Fruit fly (Drosophila melanogaster) whole organism, embryonic: ENCODE data around the gene Rtc1.

Experiments
- Abd-B ChIP-seq: fragments of 200-800 bp; sonication (Bioruptor generic); optimal IDR thresholded peaks from 2 replicates; lab custom pipeline; 2018; ENCODE audit warnings: missing biosample characterization, mild to moderate bottlenecking, missing genetic modification characterization, moderate library complexity
- Atf6 ChIP-seq: fragments of 200-800 bp; sonication (Bioruptor generic); IDR thresholded peaks from 2 replicates; pipeline ENCODE4 v1.3.6; 2022; ENCODE audit warnings: missing biosample characterization, missing genetic modification characterization
- CG11085 ChIP-seq: fragments of 200-800 bp; sonication (Bioruptor generic); IDR thresholded peaks from 2 replicates; pipeline ENCODE4 v1.3.6; 2022; ENCODE audit warnings: missing biosample characterization, missing genetic modification characterization
- CG11247 ChIP-seq: fragments of 200-800 bp; sonication (Bioruptor generic); IDR thresholded peaks from 2 replicates; pipeline ENCODE4 v1.3.6; 2022; ENCODE audit warnings: missing biosample characterization, missing genetic modification characterization
- CG12071 ChIP-seq: fragments of 200-800 bp; sonication (Bioruptor generic); optimal IDR thresholded peaks from 3 replicates; lab custom pipeline; 2018; ENCODE audit warnings: missing biosample characterization, mild to moderate bottlenecking, missing genetic modification characterization
- CG12219 ChIP-seq: fragments of 200-800 bp; sonication (Bioruptor generic); optimal IDR thresholded peaks from 3 replicates; lab custom pipeline; 2018; ENCODE audit warnings: missing biosample characterization, mild to moderate bottlenecking, missing genetic modification characterization
- CG16779 ChIP-seq: fragments of 200-800 bp; sonication (Bioruptor generic); IDR thresholded peaks from 2 replicates; pipeline ENCODE4 v1.3.6; 2022; ENCODE audit warnings: missing biosample characterization, missing genetic modification characterization
- CG2875 ChIP-seq: fragments of 200-800 bp; sonication (Bioruptor generic); optimal IDR thresholded peaks from 2 replicates; lab custom pipeline; 2017; ENCODE audit warnings: missing biosample characterization, mild to moderate bottlenecking, missing genetic modification characterization, missing genetic modification reagents
- CG33557 ChIP-seq: fragments of 200-800 bp; sonication (Bioruptor generic); optimal IDR thresholded peaks from 2 replicates; lab custom pipeline; 2019; ENCODE audit warnings: missing biosample characterization, mild to moderate bottlenecking, missing genetic modification characterization, moderate library complexity
- CG3407 ChIP-seq: fragments of 200-800 bp; sonication (Bioruptor generic); optimal IDR thresholded peaks from 2 replicates; lab custom pipeline; 2018; ENCODE audit warnings: missing biosample characterization, mild to moderate bottlenecking, missing genetic modification characterization
- CG3847 ChIP-seq: fragments of 200-800 bp; sonication (Bioruptor generic); IDR thresholded peaks from 2 replicates; pipeline ENCODE4 v1.3.6; 2022; ENCODE audit warnings: missing biosample characterization, missing genetic modification characterization
- CG3995 ChIP-seq: fragments of 200-800 bp; sonication (Bioruptor generic); optimal IDR thresholded peaks from 3 replicates; lab custom pipeline; 2016; ENCODE audit warnings: missing biosample characterization, missing genetic modification characterization
- CG43689 ChIP-seq: fragments of 200-800 bp; sonication (Bioruptor generic); IDR thresholded peaks from 2 replicates; pipeline ENCODE4 v1.3.6; 2022; ENCODE audit warnings: missing biosample characterization, missing genetic modification characterization
- CG6813 ChIP-seq: fragments of 200-800 bp; sonication (Bioruptor generic); optimal IDR thresholded peaks from 2 replicates; lab custom pipeline; 2017; ENCODE audit warnings: missing biosample characterization, missing genetic modification characterization, mild to moderate bottlenecking, moderate library complexity, missing genetic modification reagents
- CG7372 ChIP-seq: fragments of 200-800 bp; sonication (Bioruptor generic); IDR thresholded peaks from 2 replicates; pipeline ENCODE4 v1.3.6; 2022; ENCODE audit warnings: missing biosample characterization, missing genetic modification characterization
- CG8290 ChIP-seq, 3 experiments: fragments of 200-800 bp; sonication (Bioruptor generic); optimal IDR thresholded peaks; 2 replicates each; lab custom pipeline; 2016 to 2019; ENCODE audit warnings: missing biosample characterization in 3 of 3, missing genetic modification characterization in 3 of 3, mild to moderate bottlenecking in 2 of 3, moderate library complexity in 1 of 3
- CG9437 ChIP-seq: fragments of 200-800 bp; sonication (Bioruptor generic); optimal IDR thresholded peaks from 2 replicates; lab custom pipeline; 2018; ENCODE audit warnings: missing biosample characterization, mild to moderate bottlenecking, missing genetic modification characterization
- CG9817 ChIP-seq: fragments of 200-800 bp; sonication (Bioruptor generic); optimal IDR thresholded peaks from 2 replicates; lab custom pipeline; 2018; ENCODE audit warnings: missing biosample characterization, mild to moderate bottlenecking, missing genetic modification characterization, moderate library complexity
- CrebB ChIP-seq: fragments of 200-800 bp; sonication (Bioruptor generic); optimal IDR thresholded peaks from 3 replicates; lab custom pipeline; 2018; ENCODE audit warnings: missing biosample characterization, mild to moderate bottlenecking, missing genetic modification characterization
- Drgx ChIP-seq: fragments of 200-800 bp; sonication (Bioruptor generic); IDR thresholded peaks from 2 replicates; pipeline ENCODE4 v1.3.6; 2022; ENCODE audit warnings: missing biosample characterization, missing genetic modification characterization
- HHEX ChIP-seq: fragments of 200-800 bp; sonication (Bioruptor generic); optimal IDR thresholded peaks from 3 replicates; lab custom pipeline; 2017; ENCODE audit warnings: missing biosample characterization, mild to moderate bottlenecking, missing genetic modification characterization, missing genetic modification reagents
- Hr78 ChIP-seq, 2 experiments: fragments of 200-800 bp in 1 of 2; fragments of >200 bp in 1 of 2; sonication (Bioruptor generic) in 1 of 2; optimal IDR thresholded peaks; 2 replicates each; lab custom pipeline; 2017 to 2019; ENCODE audit warnings: missing biosample characterization in 2 of 2, missing genetic modification characterization in 2 of 2, mild to moderate bottlenecking in 1 of 2, moderate library complexity in 1 of 2
- Lhr ChIP-seq: fragments of 200-800 bp; sonication (Bioruptor generic); optimal IDR thresholded peaks from 3 replicates; lab custom pipeline; 2017; ENCODE audit warnings: mild to moderate bottlenecking, missing biosample characterization, missing genetic modification reagents, missing genetic modification characterization
- MTF-1 ChIP-seq: fragments of 200-800 bp; sonication (Bioruptor generic); optimal IDR thresholded peaks from 2 replicates; lab custom pipeline; 2018; ENCODE audit warnings: missing biosample characterization, mild to moderate bottlenecking, missing genetic modification characterization, borderline replicate concordance
- Mrtf ChIP-seq: fragments of 200-800 bp; sonication (Bioruptor generic); IDR thresholded peaks from 3 replicates; pipeline ENCODE4 v1.3.6; 2022; ENCODE audit warnings: missing biosample characterization, missing genetic modification characterization
- NC2α ChIP-seq: fragments of 200-800 bp; sonication (Bioruptor generic); optimal IDR thresholded peaks from 2 replicates; lab custom pipeline; 2016; ENCODE audit warnings: missing biosample characterization, missing genetic modification characterization
- Nf-YC ChIP-seq: fragments of 200-800 bp; optimal IDR thresholded peaks from 3 replicates; lab custom pipeline; 2019; ENCODE audit warnings: missing biosample characterization, mild to moderate bottlenecking, missing genetic modification characterization, moderate library complexity
- Sry-β ChIP-seq: fragments of 200-800 bp; sonication (Bioruptor generic); optimal IDR thresholded peaks from 2 replicates; lab custom pipeline; 2018; ENCODE audit warnings: missing biosample characterization, mild to moderate bottlenecking, missing genetic modification characterization, moderate library complexity
- ac ChIP-seq: fragments of 200-800 bp; sonication (Bioruptor generic); optimal IDR thresholded peaks from 3 replicates; lab custom pipeline; 2017; ENCODE audit warnings: missing biosample characterization, mild to moderate bottlenecking, missing genetic modification characterization
- aop ChIP-seq: fragments of 200-800 bp; sonication (Bioruptor generic); IDR thresholded peaks from 2 replicates; pipeline ENCODE4 v1.3.6; 2022; ENCODE audit warnings: missing biosample characterization, missing genetic modification characterization
- ase ChIP-seq: fragments of 200-800 bp; sonication (Bioruptor generic); IDR thresholded peaks from 3 replicates; pipeline ENCODE4 v1.3.6; 2022; ENCODE audit warnings: missing biosample characterization, missing genetic modification characterization
- br ChIP-seq: fragments of >200 bp; optimal IDR thresholded peaks from 2 replicates; lab custom pipeline; 2017
- cg ChIP-seq: fragments of 200-800 bp; sonication (Bioruptor generic); optimal IDR thresholded peaks from 3 replicates; lab custom pipeline; 2019; ENCODE audit warnings: missing biosample characterization, mild to moderate bottlenecking, missing genetic modification characterization, moderate library complexity
- dan ChIP-seq: fragments of 200-800 bp; sonication (Bioruptor generic); IDR thresholded peaks from 2 replicates; pipeline ENCODE4 v1.3.6; 2022; ENCODE audit warnings: missing biosample characterization, missing genetic modification characterization
- disco-r ChIP-seq: fragments of 200-800 bp; sonication (Bioruptor generic); optimal IDR thresholded peaks from 2 replicates; lab custom pipeline; 2016; ENCODE audit warnings: missing biosample characterization, missing genetic modification characterization
- dmrt99B ChIP-seq: fragments of 200-800 bp; sonication (Bioruptor generic); optimal IDR thresholded peaks from 2 replicates; lab custom pipeline; 2018; ENCODE audit warnings: missing biosample characterization, mild to moderate bottlenecking, missing genetic modification characterization, moderate library complexity
- emc ChIP-seq: fragments of 200-800 bp; sonication (Bioruptor generic); optimal IDR thresholded peaks from 2 replicates; lab custom pipeline; 2016; ENCODE audit warnings: missing biosample characterization, missing genetic modification characterization
- ewg ChIP-seq: fragments of 200-800 bp; sonication (Bioruptor generic); optimal IDR thresholded peaks from 3 replicates; lab custom pipeline; 2017; ENCODE audit warnings: mild to moderate bottlenecking, missing biosample characterization, missing genetic modification reagents, missing genetic modification characterization
- ftz-f1 ChIP-seq: fragments of 200-800 bp; sonication (Bioruptor generic); optimal IDR thresholded peaks from 2 replicates; lab custom pipeline; 2016; ENCODE audit warnings: missing biosample characterization, missing genetic modification characterization
- gem ChIP-seq: fragments of 200-800 bp; sonication (Bioruptor generic); optimal IDR thresholded peaks from 2 replicates; lab custom pipeline; 2019; ENCODE audit warnings: missing biosample characterization, mild to moderate bottlenecking, missing genetic modification characterization, moderate library complexity
- her ChIP-seq: fragments of 200-800 bp; sonication (Bioruptor generic); optimal IDR thresholded peaks from 2 replicates; lab custom pipeline; 2016; ENCODE audit warnings: missing biosample characterization, missing genetic modification characterization
- nau ChIP-seq: fragments of 200-800 bp; sonication (Bioruptor generic); optimal IDR thresholded peaks from 3 replicates; lab custom pipeline; 2017; ENCODE audit warnings: missing biosample characterization, mild to moderate bottlenecking, missing genetic modification characterization, missing genetic modification reagents
- nmo ChIP-seq: fragments of 200-800 bp; sonication (Bioruptor generic); optimal IDR thresholded peaks from 2 replicates; lab custom pipeline; 2018; ENCODE audit warnings: missing biosample characterization, mild to moderate bottlenecking, missing genetic modification characterization, moderate library complexity
- org-1 ChIP-seq: fragments of 200-800 bp; sonication (Bioruptor generic); optimal IDR thresholded peaks from 2 replicates; lab custom pipeline; 2017; ENCODE audit warnings: missing biosample characterization, missing genetic modification characterization
- pum ChIP-seq: fragments of 200-800 bp; sonication (Bioruptor generic); optimal IDR thresholded peaks from 2 replicates; lab custom pipeline; 2016; ENCODE audit warnings: missing biosample characterization, missing genetic modification characterization
- repo ChIP-seq: fragments of 200-800 bp; sonication (Bioruptor generic); optimal IDR thresholded peaks from 2 replicates; lab custom pipeline; 2016; ENCODE audit warnings: missing biosample characterization, missing genetic modification characterization
- rib ChIP-seq: fragments of 200-800 bp; sonication (Bioruptor generic); IDR thresholded peaks from 2 replicates; pipeline ENCODE4 v1.3.6; 2022; ENCODE audit warnings: missing biosample characterization, missing genetic modification characterization
- scrt ChIP-seq: fragments of 200-800 bp; sonication (Bioruptor generic); optimal IDR thresholded peaks from 2 replicates; lab custom pipeline; 2018; ENCODE audit warnings: missing biosample characterization, mild to moderate bottlenecking, missing genetic modification characterization, moderate library complexity
- sisA ChIP-seq: fragments of 200-800 bp; sonication (Bioruptor generic); IDR thresholded peaks from 2 replicates; pipeline ENCODE4 v1.3.6; 2022; ENCODE audit warnings: missing biosample characterization, missing genetic modification characterization
- trem ChIP-seq: fragments of 200-800 bp; optimal IDR thresholded peaks from 3 replicates; lab custom pipeline; 2019; ENCODE audit warnings: missing biosample characterization, mild to moderate bottlenecking, missing genetic modification characterization, moderate library complexity
- usp ChIP-seq: fragments of >200 bp; optimal IDR thresholded peaks from 2 replicates; lab custom pipeline; 2017; ENCODE audit warnings: missing biosample characterization, missing genetic modification characterization

The Rtc1 gene

DNA sequence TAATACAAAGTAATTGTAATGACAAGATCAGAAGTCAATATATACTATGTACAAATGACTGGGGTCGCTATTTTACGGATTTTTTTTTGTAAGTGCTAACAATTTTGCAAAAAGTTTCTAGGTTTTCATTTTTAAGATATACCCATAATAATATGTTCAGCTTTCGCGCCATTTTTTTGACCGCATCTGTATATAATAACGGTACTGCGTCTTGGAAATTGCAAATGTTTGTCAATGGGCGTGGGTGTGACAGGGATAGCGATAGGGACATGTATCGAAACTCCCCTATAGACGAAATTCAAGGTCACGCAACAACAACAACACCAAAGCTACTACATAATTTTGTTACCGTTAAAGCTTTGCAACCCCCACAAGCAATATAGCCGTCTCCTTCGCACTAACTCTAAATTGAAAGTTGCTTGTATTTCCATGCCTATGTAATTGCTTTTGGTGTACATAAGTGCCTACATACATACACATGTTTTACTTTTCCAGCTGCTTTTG lies 4.4 kb upstream of the Rtc1 start (continued):
- no peak for TF ChIP-seq aop
- TF ChIP-seq CG3995 (GFP tag; lab: Kevin White, UChicago) = no peak
- TF ChIP-seq nmo = no peak
- no peak for TF ChIP-seq CG16779
- TF ChIP-seq trem = no peak
- TF ChIP-seq CG12071 = no peak
- no peak for TF ChIP-seq br (lab: Kevin White, UChicago)
- TF ChIP-seq emc (GFP tag; lab: Kevin White, UChicago) = no peak
- no peak for TF ChIP-seq Sry-β (GFP tag; lab: Kevin White, UChicago)
- no peak for TF ChIP-seq dan (GFP tag; lab: Robert Waterston, UW)
- no peak for TF ChIP-seq CG3407 (GFP tag; lab: Kevin White, UChicago)
- TF ChIP-seq sisA (GFP tag; lab: Robert Waterston, UW) = no peak
- TF ChIP-seq Mrtf (GFP tag; lab: Robert Waterston, UW) = no peak
- no peak for TF ChIP-seq MTF-1 (GFP tag; lab: Kevin White, UChicago)
- no peak for TF ChIP-seq repo
- no peak for TF ChIP-seq CG9437 (GFP tag; lab: Kevin White, UChicago)
- no peak for TF ChIP-seq ase (GFP tag; lab: Robert Waterston, UW)
- no peak for TF ChIP-seq CG11247 (GFP tag; lab: Robert Waterston, UW)
- no peak for TF ChIP-seq Drgx (GFP tag; lab: Robert Waterston, UW)
- TF ChIP-seq usp = no peak
- no peak for TF ChIP-seq disco-r (GFP tag; lab: Kevin White, UChicago)
- no peak for TF ChIP-seq Atf6 (GFP tag; lab: Robert Waterston, UW)
- TF ChIP-seq CG6813 (GFP tag; lab: Kevin White, UChicago) = no peak
- TF ChIP-seq CG2875 = no peak
- TF ChIP-seq org-1 (GFP tag; lab: Kevin White, UChicago) = no peak
- TF ChIP-seq her (GFP tag; lab: Kevin White, UChicago) = no peak
- TF ChIP-seq CrebB (tag; lab: Kevin White, UChicago) = no peak
- TF ChIP-seq HHEX = no peak
- TF ChIP-seq Abd-B (GFP tag; lab: Kevin White, UChicago) = no peak
- TF ChIP-seq ac (GFP tag; lab: Kevin White, UChicago) = no peak
- no peak for TF ChIP-seq Lhr (GFP tag; lab: Kevin White, UChicago)
- TF ChIP-seq CG8290 (GFP tag; optimal IDR thresholded peaks at IDR 0.05; lab: Kevin White, UChicago) = no peak
- TF ChIP-seq CG8290 (tag; optimal IDR thresholded peaks at IDR 0.05; lab: Kevin White, UChicago) = peak in 1 of 2 experiments; percentile 3
- no peak for TF ChIP-seq dmrt99B (tag; lab: Kevin White, UChicago)
- peak; percentile 2 for TF ChIP-seq gem (tag; lab: Kevin White, UChicago)
- TF ChIP-seq CG12219 (GFP tag; lab: Kevin White, UChicago) = no peak
- no peak for TF ChIP-seq NC2α
- no peak for TF ChIP-seq pum (GFP tag; lab: Kevin White, UChicago)
- no peak for TF ChIP-seq CG3847 (GFP tag; lab: Robert Waterston, UW)
- TF ChIP-seq CG43689 (GFP tag; lab: Robert Waterston, UW) = no peak
- no peak for TF ChIP-seq Hr78 (GFP tag; optimal IDR thresholded peaks at IDR 0.05; lab: Kevin White, UChicago)
- TF ChIP-seq rib (GFP tag; lab: Robert Waterston, UW) = no peak
- TF ChIP-seq CG11085 = no peak
- no peak for TF ChIP-seq Nf-YC
- no peak for TF ChIP-seq nau (GFP tag; lab: Kevin White, UChicago)
- TF ChIP-seq CG9817 (tag; lab: Kevin White, UChicago) = no peak
- no peak for TF ChIP-seq cg (GFP tag; lab: Kevin White, UChicago)
- peak; percentile 50 for TF ChIP-seq ftz-f1 (GFP tag; lab: Kevin White, UChicago)
- TF ChIP-seq ewg (GFP tag; lab: Kevin White, UChicago) = no peak
- TF ChIP-seq CG33557 (GFP tag; lab: Kevin White, UChicago) = no peak
- no peak for TF ChIP-seq CG7372
- TF ChIP-seq scrt (GFP tag; lab: Kevin White, UChicago) = peak; percentile 4
